Fruit fly (Drosophila melanogaster): ENCODE measurements around the gene Cp7Fb.

The Cp7Fb gene

dm6 chrX:8459452-8460040 is 14.1 kb upstream of the Cp7Fb start:
- TF ChIP-seq CG11504 (tag; optimal IDR thresholded peaks at IDR 0.05) (peak; percentile 9), ATbp (GFP tag; optimal IDR thresholded peaks at IDR 0.05) (peak; percentile 8), scrt (GFP tag; optimal IDR thresholded peaks at IDR 0.05) (no peak), Blimp-1 (GFP tag; optimal IDR thresholded peaks at IDR 0.05) (peak; percentile 5), CG1603 (tag; optimal IDR thresholded peaks at IDR 0.05) (peak; percentile 20), bsh (GFP tag; optimal IDR thresholded peaks at IDR 0.05) (peak in 1 of 2 experiments; percentile 19), nerfin-1 (tag; optimal IDR thresholded peaks at IDR 0.05) (no peak), CG11695 (GFP tag; IDR thresholded peaks at IDR 0.05) (0 out of 3 replicates have a peak, but pooled peaks have one; percentile 29), Med (GFP tag) (peak; percentile 0), ham (GFP tag; IDR thresholded peaks at IDR 0.05) (no peak), CG16779 (GFP tag; IDR thresholded peaks at IDR 0.05) (no peak), nom (GFP tag; optimal IDR thresholded peaks at IDR 0.05) (peak; percentile 54), CG1233 (GFP tag; optimal IDR thresholded peaks at IDR 0.05) (peak; percentile 2), lab (GFP tag; optimal IDR thresholded peaks at IDR 0.05) (peak; percentile 7), CG17359 (tag; optimal IDR thresholded peaks at IDR 0.05) (peak; percentile 19), CG11696 (GFP tag; IDR thresholded peaks at IDR 0.05) (peak; percentile 54; the same call in 1 of the 2 replicates), Lim3 (GFP tag; IDR thresholded peaks at IDR 0.05) (no peak), sens (GFP tag) (peak; percentile 71)

dm6 chrX:8460232-8460631 is 13.4 kb upstream of the Cp7Fb start:
- no peak for TF ChIP-seq CG10543 (GFP tag; optimal IDR thresholded peaks at IDR 0.05)
- TF ChIP-seq Mrtf (GFP tag; IDR thresholded peaks at IDR 0.05), result 0 out of 3 replicates have a peak, but pooled peaks have one; percentile 34
- TF ChIP-seq danr (GFP tag; IDR thresholded peaks at IDR 0.05), result no peak
- TF ChIP-seq CG18262 (tag; optimal IDR thresholded peaks at IDR 0.05), result no peak
- no peak for TF ChIP-seq CG13287 (GFP tag; IDR thresholded peaks at IDR 0.05; ENCODE audit: partially characterized antibody)
- TF ChIP-seq zf30C (GFP tag; optimal IDR thresholded peaks at IDR 0.05), result peak; percentile 17
- TF ChIP-seq CG17912 (GFP tag; optimal IDR thresholded peaks at IDR 0.05), result no peak
- TF ChIP-seq Xrp1 (GFP tag; IDR thresholded peaks at IDR 0.05), result 0 out of 2 replicates have a peak, but pooled peaks have one; percentile 22
- TF ChIP-seq nerfin-2 (GFP tag; IDR thresholded peaks at IDR 0.05; ENCODE audit: partially characterized antibody), result no peak
- no peak for TF ChIP-seq tx (GFP tag; optimal IDR thresholded peaks at IDR 0.05)
- TF ChIP-seq Asciz (GFP tag; optimal IDR thresholded peaks at IDR 0.05), result no peak
- TF ChIP-seq CG17829 (tag; optimal IDR thresholded peaks at IDR 0.05), result no peak
- no peak for TF ChIP-seq CG8924 (tag; optimal IDR thresholded peaks at IDR 0.05)
- TF ChIP-seq ems (GFP tag; optimal IDR thresholded peaks at IDR 0.05), result no peak
- TF ChIP-seq CG6791 (GFP tag; IDR thresholded peaks at IDR 0.05; ENCODE audit: partially characterized antibody), result no peak
- peak; percentile 21 for TF ChIP-seq sens (GFP tag)
- TF ChIP-seq tio (GFP tag; optimal IDR thresholded peaks at IDR 0.05), result peak; percentile 4
- TF ChIP-seq Ptx1 (GFP tag; IDR thresholded peaks at IDR 0.05), result no peak
- no peak for TF ChIP-seq pzg (GFP tag; optimal IDR thresholded peaks at IDR 0.05)
- no peak for TF ChIP-seq CG12659 (GFP tag; optimal IDR thresholded peaks at IDR 0.05)
- TF ChIP-seq Chrac-16 (GFP tag; optimal IDR thresholded peaks at IDR 0.05), result no peak
- TF ChIP-seq pita (GFP tag; optimal IDR thresholded peaks at IDR 0.05), result no peak
- TF ChIP-seq nom (GFP tag; optimal IDR thresholded peaks at IDR 0.05), result no peak
- TF ChIP-seq Pdp1 (GFP tag; optimal IDR thresholded peaks at IDR 0.05), result no peak
- TF ChIP-seq Gsc (GFP tag; IDR thresholded peaks at IDR 0.05), result no peak
- peak; percentile 64 for TF ChIP-seq CG11696 (GFP tag; IDR thresholded peaks at IDR 0.05)
- TF ChIP-seq insv (GFP tag; optimal IDR thresholded peaks at IDR 0.05), result no peak
- 0 out of 3 replicates have a peak, but pooled peaks have one; percentile 17 for TF ChIP-seq row (GFP tag; IDR thresholded peaks at IDR 0.05)
- no peak for TF ChIP-seq Bdp1 (GFP tag; optimal IDR thresholded peaks at IDR 0.05)
- no peak for TF ChIP-seq CG17802 (tag; optimal IDR thresholded peaks at IDR 0.05)
- no peak for TF ChIP-seq CG7928 (GFP tag; optimal IDR thresholded peaks at IDR 0.05)
- no peak for TF ChIP-seq CG2875 (GFP tag; optimal IDR thresholded peaks at IDR 0.05)
- no peak for TF ChIP-seq NFAT (GFP tag; IDR thresholded peaks at IDR 0.05)

Data from whole organism, embryonic.